Worm (Caenorhabditis elegans) whole organism, L4 larva: ENCODE measurements around the gene F19B10.13.

ENCODE experiments used
- D1046.2 ChIP-seq: fragments of 200-800 bp; sonication (Bioruptor generic); IDR thresholded peaks from 2 replicates; pipeline ENCODE4 v1.3.6; 2022; ENCODE audit warnings: missing genetic modification characterization, missing compliant biosample characterization
- F26F4.8 ChIP-seq: fragments of 200-800 bp; sonication (Bioruptor generic); conservative IDR thresholded peaks from 2 replicates; pipeline ENCODE4 v1.3.6; 2022; ENCODE audit warnings: missing genetic modification characterization, missing compliant biosample characterization
- F37D6.2 ChIP-seq: sonication (generic microtip); optimal IDR thresholded peaks from 2 replicates; lab custom pipeline; 2016; ENCODE audit warnings: mild to moderate bottlenecking, missing genetic modification characterization, missing compliant biosample characterization
- F44E2.7 ChIP-seq: fragments of 200-800 bp; sonication (Bioruptor generic); IDR thresholded peaks from 2 replicates; pipeline ENCODE4 v2.1.2; 2022; ENCODE audit warnings: missing genetic modification characterization, missing compliant biosample characterization
- T26A8.4 ChIP-seq: fragments of 200-800 bp; sonication (Bioruptor generic); IDR thresholded peaks from 2 replicates; pipeline ENCODE4 v1.3.6; 2022; ENCODE audit warnings: missing genetic modification characterization, missing compliant biosample characterization
- Y75B8A.6 ChIP-seq: fragments of 200-800 bp; sonication (Bioruptor generic); IDR thresholded peaks from 2 replicates; pipeline ENCODE4 v1.3.6; 2022; ENCODE audit warnings: missing genetic modification reagents, missing genetic modification characterization, missing compliant biosample characterization
- aha-1 ChIP-seq: fragments of 150-350 bp; peaks from one replicate; lab custom pipeline; 2014; ENCODE audit warnings: missing biosample characterization, missing genetic modification characterization
- ceh-20 ChIP-seq: fragments of 200-800 bp; sonication (Bioruptor generic); IDR thresholded peaks from 2 replicates; pipeline ENCODE4 v1.3.6; 2022; ENCODE audit warnings: missing genetic modification reagents, missing genetic modification characterization, missing compliant biosample characterization
- ceh-28 ChIP-seq: fragments of 150-350 bp; optimal IDR thresholded peaks from 2 replicates; lab custom pipeline; 2014; ENCODE audit warnings: missing biosample characterization, missing genetic modification reagents, missing genetic modification characterization
- ceh-82 ChIP-seq: sonication (generic microtip); optimal IDR thresholded peaks from 2 replicates; lab custom pipeline; 2017; ENCODE audit warnings: missing biosample characterization, missing genetic modification characterization
- daf-19 ChIP-seq: fragments of 200-800 bp; sonication (Bioruptor generic); conservative IDR thresholded peaks from 2 replicates; pipeline ENCODE4 v1.3.6; 2022; ENCODE audit warnings: missing genetic modification characterization, missing compliant biosample characterization
- daf-8 ChIP-seq: fragments of 200-800 bp; sonication (Bioruptor generic); IDR thresholded peaks from 2 replicates; pipeline ENCODE4 v1.3.6; 2022; ENCODE audit warnings: missing genetic modification characterization, missing compliant biosample characterization
- dmd-6 ChIP-seq: fragments of 200-800 bp; sonication (Bioruptor generic); IDR thresholded peaks from 2 replicates; pipeline ENCODE4 v1.3.6; 2022; ENCODE audit warnings: missing genetic modification reagents, missing genetic modification characterization, missing compliant biosample characterization
- egl-43 ChIP-seq: fragments of 200-800 bp; sonication (Bioruptor generic); IDR thresholded peaks from 2 replicates; pipeline ENCODE4 v1.3.6; 2022; ENCODE audit warnings: missing genetic modification reagents, missing genetic modification characterization, missing compliant biosample characterization
- fos-1 ChIP-seq: fragments of 150-350 bp; optimal IDR thresholded peaks from 2 replicates; lab custom pipeline; 2014; ENCODE audit warnings: missing biosample characterization, missing genetic modification characterization
- hif-1 ChIP-seq, 2 experiments: sonication (generic microtip); optimal IDR thresholded peaks; 2 replicates each; lab custom pipeline; 2016 to 2017; ENCODE audit warnings: missing compliant biosample characterization in 2 of 2, missing genetic modification characterization in 2 of 2, missing genetic modification reagents in 2 of 2, missing genotype in 2 of 2, mild to moderate bottlenecking in 1 of 2
- hlh-30 ChIP-seq: sonication (generic microtip); optimal IDR thresholded peaks from 2 replicates; lab custom pipeline; 2017; ENCODE audit warnings: antibody characterized with exemption, mild to moderate bottlenecking, missing genetic modification characterization, missing compliant biosample characterization; ENCODE audit not compliant: insufficient read depth
- madf-5 ChIP-seq, 2 experiments: fragments of 200-800 bp; sonication (Bioruptor generic); IDR thresholded peaks; 2 replicates each; pipeline ENCODE4 v1.3.6; 2022; ENCODE audit warnings: missing compliant biosample characterization in 2 of 2, missing genetic modification characterization in 2 of 2
- mxl-3 ChIP-seq: fragments of 200-800 bp; sonication (Bioruptor generic); optimal IDR thresholded peaks from 2 replicates; lab custom pipeline; 2018; ENCODE audit warnings: mild to moderate bottlenecking, missing genetic modification characterization, missing compliant biosample characterization
- nhr-6 ChIP-seq: fragments of 150-350 bp; optimal IDR thresholded peaks from 2 replicates; lab custom pipeline; 2014; ENCODE audit warnings: missing biosample characterization, missing genetic modification characterization
- spr-1 ChIP-seq: sonication (generic microtip); optimal IDR thresholded peaks from 2 replicates; lab custom pipeline; 2016; ENCODE audit warnings: mild to moderate bottlenecking, missing genetic modification characterization, missing compliant biosample characterization
- unc-62 ChIP-seq, 3 experiments: fragments of 150-350 bp in 1 of 3; sonication (generic microtip); optimal IDR thresholded peaks in 2 of 3; peaks in 1 of 3; 1 replicate in 1 of 3; 2 replicates in 2 of 3; lab custom pipeline; 2014 to 2017; ENCODE audit warnings: missing biosample characterization in 3 of 3, missing genetic modification characterization in 3 of 3, missing genetic modification reagents in 3 of 3, missing genotype in 1 of 3
- vab-7 ChIP-seq: fragments of 200-800 bp; sonication (Bioruptor generic); IDR thresholded peaks from 2 replicates; pipeline ENCODE4 v1.3.6; 2022; ENCODE audit warnings: missing genetic modification reagents, missing genetic modification characterization, missing compliant biosample characterization
- ztf-11 ChIP-seq: fragments of 150-350 bp; optimal IDR thresholded peaks from 2 replicates; lab custom pipeline; 2014; ENCODE audit warnings: missing biosample characterization, missing genetic modification characterization
- ztf-7 ChIP-seq: fragments of 150-350 bp; optimal IDR thresholded peaks from 2 replicates; lab custom pipeline; 2014; ENCODE audit warnings: missing biosample characterization, missing genetic modification characterization

Gene F19B10.13

ce11 chrII:3701305-3701704 lies 39.2 kb downstream of the F19B10.13 start, which contains the start of gene srx-105:
Gene srx-105, minus strand, starts transcription at chrII:3701405.
- TF ChIP-seq ztf-7 (tag; lab: Kevin White, UChicago) (no peak), hlh-30 (tag; lab: Kevin White, UChicago) (no peak), aha-1 (no peak), ceh-20 (GFP tag; lab: Robert Waterston, UW) (no peak)

ce11 chrII:3705320-3705719 lies 43.2 kb downstream of the F19B10.13 start, which contains the start of gene srx-108:
Gene srx-108, plus strand, starts transcription at chrII:3705620.
- TF ChIP-seq ceh-82 (no peak), vab-7 (GFP tag; lab: Robert Waterston, UW) (no peak), D1046.2 (GFP tag; lab: Robert Waterston, UW) (no peak), F26F4.8 (GFP tag; lab: Robert Waterston, UW) (no peak)

- TF ChIP-seq ztf-7 (tag; lab: Kevin White, UChicago) (no peak), F44E2.7 (GFP tag; lab: Robert Waterston, UW) (no peak), F26F4.8 (GFP tag; lab: Robert Waterston, UW) (no peak), F37D6.2 (no peak), unc-62 (GFP tag; optimal IDR thresholded peaks at IDR 0.05 in 1 of 2; lab: Kevin White, UChicago) (peak in 1 of 2 experiments; percentile 17), unc-62 (tag; optimal IDR thresholded peaks at IDR 0.05; lab: Kevin White, UChicago) (no peak), madf-5 (GFP tag; IDR thresholded peaks at IDR 0.05; lab: Robert Waterston, UW) (no peak)
Measured at ce11 chrII:3709255-3709654, 47.2 kb downstream of the F19B10.13 start, which contains the start of gene srx-110. Gene srx-110, plus strand, starts transcription at chrII:3709555.

ce11 chrII:3711047-3711446 lies 49.0 kb downstream of the F19B10.13 start, which contains the start of gene fbxc-53:
Gene fbxc-53, plus strand, starts transcription at chrII:3711291.
- TF ChIP-seq F44E2.7 (GFP tag; lab: Robert Waterston, UW) (no peak), ceh-82 (no peak), T26A8.4 (GFP tag; lab: Robert Waterston, UW) (no peak), nhr-6 (no peak), spr-1 (tag; lab: Kevin White, UChicago) (no peak), mxl-3 (GFP tag; lab: Kevin White, UChicago) (no peak), dmd-6 (GFP tag; lab: Robert Waterston, UW) (no peak), daf-19 (GFP tag; lab: Robert Waterston, UW) (no peak), hif-1 (tag; optimal IDR thresholded peaks at IDR 0.05; lab: Kevin White, UChicago) (no peak), ceh-28 (tag; lab: Kevin White, UChicago) (no peak), Y75B8A.6 (no peak), ztf-11 (tag; lab: Kevin White, UChicago) (no peak), daf-8 (GFP tag; lab: Robert Waterston, UW) (no peak), fos-1 (tag; lab: Kevin White, UChicago) (no peak), egl-43 (no peak)
